Fruit fly (Drosophila melanogaster): Measurements from ENCODE around the gene Hmgcr.

- TF ChIP-seq psq (optimal IDR thresholded peaks at IDR 0.05) (no peak), insv (optimal IDR thresholded peaks at IDR 0.05) (no peak), Sin3A (optimal IDR thresholded peaks at IDR 0.05) (no peak), Myc (optimal IDR thresholded peaks at IDR 0.05) (no peak), h (optimal IDR thresholded peaks at IDR 0.05) (no peak), ttk (optimal IDR thresholded peaks at IDR 0.05) (no peak)
These were observed 647 bp downstream of the Hmgcr start for dm6 chr3R:23733771-23734170.
